Worm (Caenorhabditis elegans) whole organism, L3 larva: ENCODE data around the gene C05D11.8.

Experiments used
- R02D3.7 ChIP-seq: fragments of 150-350 bp; optimal IDR thresholded peaks from 2 replicates; lab custom pipeline; 2014; ENCODE audit warnings: missing biosample characterization, missing genetic modification characterization
- ZK546.5 ChIP-seq: sonication (generic microtip); optimal IDR thresholded peaks from 2 replicates; lab custom pipeline; 2017; ENCODE audit warnings: missing biosample characterization, missing genetic modification characterization
- aly-2 ChIP-seq: fragments of 150-350 bp; optimal IDR thresholded peaks from 2 replicates; lab custom pipeline; 2014; ENCODE audit warnings: missing biosample characterization, missing genetic modification characterization
- ama-1 ChIP-seq: fragments of 150-350 bp; optimal IDR thresholded peaks from 2 replicates; lab custom pipeline; 2018
- ceh-16 ChIP-seq: sonication (generic microtip); optimal IDR thresholded peaks from 2 replicates; lab custom pipeline; 2017; ENCODE audit warnings: missing biosample characterization, missing genetic modification characterization
- ceh-28 ChIP-seq: fragments of 150-350 bp; optimal IDR thresholded peaks from 2 replicates; lab custom pipeline; 2014; ENCODE audit warnings: missing biosample characterization, missing genetic modification reagents, missing genetic modification characterization
- ceh-82 ChIP-seq: fragments of 150-350 bp; optimal IDR thresholded peaks from 2 replicates; lab custom pipeline; 2014; ENCODE audit warnings: missing biosample characterization, missing genetic modification characterization
- ceh-9 ChIP-seq: sonication (generic microtip); optimal IDR thresholded peaks from 2 replicates; lab custom pipeline; 2018; ENCODE audit warnings: missing biosample characterization, missing genetic modification characterization
- daf-12 ChIP-seq: fragments of 150-350 bp; optimal IDR thresholded peaks from 2 replicates; lab custom pipeline; 2014; ENCODE audit warnings: missing biosample characterization, missing genetic modification reagents, missing genetic modification characterization
- egl-27 ChIP-seq: sonication (generic microtip); optimal IDR thresholded peaks from 4 replicates; lab custom pipeline; 2017; ENCODE audit warnings: missing biosample characterization, missing genetic modification reagents, missing genetic modification characterization
- egl-5 ChIP-seq: fragments of 150-350 bp; optimal IDR thresholded peaks from 2 replicates; lab custom pipeline; 2017; ENCODE audit warnings: missing biosample characterization, missing genetic modification reagents, missing genetic modification characterization, inconsistent platforms
- elt-1 ChIP-seq: fragments of 150-350 bp; optimal IDR thresholded peaks from 2 replicates; lab custom pipeline; 2014; ENCODE audit warnings: missing biosample characterization, missing genetic modification characterization
- elt-2 ChIP-seq: sonication (generic microtip); optimal IDR thresholded peaks from 2 replicates; lab custom pipeline; 2016; ENCODE audit warnings: missing genetic modification reagents, mild to moderate bottlenecking, missing genetic modification characterization, missing compliant biosample characterization
- elt-3 ChIP-seq, 3 experiments: fragments of 150-350 bp in 1 of 3; sonication (generic microtip) in 2 of 3; optimal IDR thresholded peaks; 2 replicates in 2 of 3; 4 replicates in 1 of 3; lab custom pipeline; 2014 to 2017; ENCODE audit warnings: missing biosample characterization in 3 of 3, missing genetic modification characterization in 3 of 3
- eor-1 ChIP-seq, 2 experiments: fragments of 150-350 bp; optimal IDR thresholded peaks; 2 replicates each; lab custom pipeline; 2014 to 2018; ENCODE audit warnings: missing biosample characterization in 2 of 2, missing genetic modification characterization in 2 of 2
- fkh-10 ChIP-seq: sonication (generic microtip); optimal IDR thresholded peaks from 2 replicates; lab custom pipeline; 2017; ENCODE audit warnings: missing biosample characterization, missing genetic modification reagents, missing genetic modification characterization
- fkh-2 ChIP-seq: fragments of 150-350 bp; optimal IDR thresholded peaks from 2 replicates; lab custom pipeline; 2014; ENCODE audit warnings: missing biosample characterization, missing genetic modification reagents, missing genetic modification characterization
- fos-1 ChIP-seq: fragments of 150-350 bp; optimal IDR thresholded peaks from 2 replicates; lab custom pipeline; 2014; ENCODE audit warnings: missing biosample characterization, missing genetic modification characterization
- hmg-11 ChIP-seq: sonication (generic microtip); optimal IDR thresholded peaks from 2 replicates; lab custom pipeline; 2016; ENCODE audit warnings: missing genetic modification characterization, missing compliant biosample characterization
- jun-1 ChIP-seq: fragments of 150-350 bp; optimal IDR thresholded peaks from 2 replicates; lab custom pipeline; 2014; ENCODE audit warnings: missing biosample characterization, missing genetic modification reagents, missing genetic modification characterization
- lin-15B ChIP-seq: fragments of 150-350 bp; optimal IDR thresholded peaks from 2 replicates; lab custom pipeline; 2014; ENCODE audit warnings: missing biosample characterization, missing genetic modification characterization
- lin-39 ChIP-seq: fragments of 150-350 bp; optimal IDR thresholded peaks from 2 replicates; lab custom pipeline; 2018; ENCODE audit warnings: missing biosample characterization, missing genetic modification reagents, missing genetic modification characterization
- lsy-12 ChIP-seq: sonication (generic microtip); optimal IDR thresholded peaks from 2 replicates; lab custom pipeline; 2016; ENCODE audit warnings: mild to moderate bottlenecking, missing genetic modification characterization, missing compliant biosample characterization
- mdl-1 ChIP-seq: fragments of 150-350 bp; optimal IDR thresholded peaks from 2 replicates; lab custom pipeline; 2014; ENCODE audit warnings: missing biosample characterization, missing genetic modification characterization
- mml-1 ChIP-seq: fragments of 150-350 bp; sonication (generic microtip); optimal IDR thresholded peaks from 3 replicates; lab custom pipeline; 2014; ENCODE audit warnings: missing biosample characterization, missing genetic modification characterization
- nfya-1 ChIP-seq: sonication (generic microtip); optimal IDR thresholded peaks from 2 replicates; lab custom pipeline; 2017; ENCODE audit warnings: missing genetic modification characterization, mild to moderate bottlenecking, missing compliant biosample characterization, antibody characterized with exemption, moderate library complexity; ENCODE audit not compliant: insufficient read depth
- nhr-11 ChIP-seq: fragments of 150-350 bp; optimal IDR thresholded peaks from 2 replicates; lab custom pipeline; 2014; ENCODE audit warnings: missing biosample characterization, missing genetic modification characterization
- nhr-12 ChIP-seq: fragments of 150-350 bp; optimal IDR thresholded peaks from 2 replicates; lab custom pipeline; 2014; ENCODE audit warnings: missing biosample characterization, missing genetic modification characterization
- nhr-23 ChIP-seq: fragments of 150-350 bp; optimal IDR thresholded peaks from 2 replicates; lab custom pipeline; 2014; ENCODE audit warnings: missing biosample characterization, missing genetic modification reagents, missing genetic modification characterization
- nhr-237 ChIP-seq: fragments of 150-350 bp; optimal IDR thresholded peaks from 2 replicates; lab custom pipeline; 2014; ENCODE audit warnings: missing biosample characterization, missing genetic modification characterization
- nhr-25 ChIP-seq: sonication (generic microtip); optimal IDR thresholded peaks from 2 replicates; lab custom pipeline; 2017; ENCODE audit warnings: missing biosample characterization, missing genetic modification characterization
- nhr-28 ChIP-seq: fragments of 150-350 bp; optimal IDR thresholded peaks from 2 replicates; lab custom pipeline; 2014; ENCODE audit warnings: missing biosample characterization, missing genetic modification characterization
- nhr-43 ChIP-seq: sonication (generic microtip); optimal IDR thresholded peaks from 2 replicates; lab custom pipeline; 2016; ENCODE audit warnings: mild to moderate bottlenecking, missing genetic modification characterization, missing compliant biosample characterization; ENCODE audit not compliant: poor library complexity, severe bottlenecking
- nhr-67 ChIP-seq: fragments of 150-350 bp; optimal IDR thresholded peaks from 2 replicates; lab custom pipeline; 2014; ENCODE audit warnings: missing biosample characterization, missing genetic modification characterization
- nhr-76 ChIP-seq: fragments of 150-350 bp; sonication (generic microtip); optimal IDR thresholded peaks from 5 replicates; lab custom pipeline; 2014; ENCODE audit warnings: missing biosample characterization, missing genetic modification characterization
- nhr-77 ChIP-seq: fragments of 150-350 bp; optimal IDR thresholded peaks from 2 replicates; lab custom pipeline; 2014; ENCODE audit warnings: missing biosample characterization, missing genetic modification characterization
- pha-4 ChIP-seq: fragments of 150-350 bp; optimal IDR thresholded peaks from 2 replicates; lab custom pipeline; 2014; ENCODE audit warnings: missing biosample characterization, missing genetic modification reagents, missing genetic modification characterization
- pqm-1 ChIP-seq: fragments of 150-350 bp; optimal IDR thresholded peaks from 2 replicates; lab custom pipeline; 2017; ENCODE audit warnings: missing biosample characterization, missing genetic modification characterization, inconsistent platforms
- sea-2 ChIP-seq: fragments of 150-350 bp; sonication (generic microtip); optimal IDR thresholded peaks from 4 replicates; lab custom pipeline; 2014; ENCODE audit warnings: missing biosample characterization, missing genetic modification reagents, missing genetic modification characterization
- skn-1 ChIP-seq: fragments of 150-350 bp; optimal IDR thresholded peaks from 2 replicates; lab custom pipeline; 2014; ENCODE audit warnings: missing biosample characterization, missing genetic modification characterization
- snpc-4 ChIP-seq: fragments of 150-350 bp; optimal IDR thresholded peaks from 2 replicates; lab custom pipeline; 2014; ENCODE audit warnings: missing biosample characterization, missing genetic modification characterization
- tbx-2 ChIP-seq: sonication (generic microtip); optimal IDR thresholded peaks from 2 replicates; lab custom pipeline; 2016; ENCODE audit warnings: mild to moderate bottlenecking, missing genetic modification characterization, missing compliant biosample characterization
- unc-39 ChIP-seq: sonication (generic microtip); optimal IDR thresholded peaks from 4 replicates; lab custom pipeline; 2017; ENCODE audit warnings: missing biosample characterization, missing genetic modification characterization
- unc-62 ChIP-seq: fragments of 150-350 bp; sonication (generic microtip); optimal IDR thresholded peaks from 4 replicates; lab custom pipeline; 2014; ENCODE audit warnings: missing biosample characterization, missing genetic modification reagents, missing genetic modification characterization
- zag-1 ChIP-seq: fragments of 150-350 bp; optimal IDR thresholded peaks from 2 replicates; lab custom pipeline; 2014; ENCODE audit warnings: missing biosample characterization, missing genetic modification characterization
- ztf-11 ChIP-seq: fragments of 150-350 bp; optimal IDR thresholded peaks from 2 replicates; lab custom pipeline; 2014; ENCODE audit warnings: missing biosample characterization, missing genetic modification characterization
- ztf-4 ChIP-seq: fragments of 150-350 bp; optimal IDR thresholded peaks from 2 replicates; lab custom pipeline; 2014; ENCODE audit warnings: missing biosample characterization, missing genetic modification characterization

The C05D11.8 gene

DNA sequence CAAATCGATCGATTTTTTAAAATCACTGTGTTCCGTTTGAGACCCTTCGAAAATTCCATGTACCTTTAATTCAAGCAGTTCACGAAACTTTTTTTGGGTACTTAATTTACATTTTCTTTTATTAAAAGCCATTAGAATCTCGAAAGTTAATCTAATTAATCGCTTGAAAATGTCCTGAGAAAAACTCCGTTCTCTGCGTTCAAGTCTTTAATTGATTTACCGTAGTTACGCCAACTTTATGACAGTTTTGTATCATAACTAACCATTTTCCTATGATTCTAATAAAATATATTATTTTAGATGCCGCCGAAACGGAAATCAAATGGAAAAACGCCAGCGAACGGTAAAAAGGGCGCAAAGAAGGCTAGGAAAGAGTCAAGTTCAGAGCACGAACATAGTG lies 27.1 kb upstream of the C05D11.8 start, which contains the start of gene jhdm-1:
Gene jhdm-1 (plus strand): TSS at position 301 of the 400 bp plus-strand sequence.
- TF ChIP-seq pqm-1 (no peak), ceh-9 (tag; lab: Kevin White, UChicago) (no peak)
- TF ChIP-seq, all 47 proteins: peak for 0

DNA sequence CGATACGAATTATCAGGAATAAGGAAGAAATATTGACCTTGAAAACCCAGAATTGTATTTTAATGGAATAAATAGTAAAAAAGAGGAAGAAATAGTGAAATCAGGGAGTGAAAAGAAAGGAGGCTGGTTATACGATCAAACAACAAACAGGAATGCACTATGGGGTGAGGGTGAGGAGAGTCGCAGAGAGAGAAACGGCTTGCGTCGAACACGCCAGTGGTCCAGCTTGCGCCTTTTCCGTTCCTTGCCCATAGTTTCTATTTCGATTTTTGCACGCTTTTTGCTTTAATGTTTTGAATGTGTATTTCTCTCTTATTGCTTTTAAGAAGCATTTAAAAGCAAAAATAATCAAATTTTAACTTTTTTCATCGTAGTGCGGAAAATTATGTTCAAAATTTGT lies 26.6 kb upstream of the C05D11.8 start:
- TF ChIP-seq eor-1 (tag; optimal IDR thresholded peaks at IDR 0.05; lab: Kevin White, UChicago), result no peak
- no peak for TF ChIP-seq elt-3 (tag; optimal IDR thresholded peaks at IDR 0.05; lab: Kevin White, UChicago)
- TF ChIP-seq nhr-67 (tag; lab: Kevin White, UChicago), result no peak
- TF ChIP-seq ceh-16 (tag; lab: Kevin White, UChicago), result no peak
- TF ChIP-seq tbx-2 (tag; lab: Kevin White, UChicago), result peak; percentile 20
- TF ChIP-seq nhr-11, result peak; percentile 29
- peak; percentile 84 for TF ChIP-seq pha-4 (tag; lab: Kevin White, UChicago)
- TF ChIP-seq lin-39, result peak; percentile 58
- peak; percentile 82 for TF ChIP-seq pqm-1
- no peak for TF ChIP-seq mml-1
- TF ChIP-seq nhr-28, result no peak
- no peak for TF ChIP-seq nhr-77 (tag; lab: Kevin White, UChicago)
- peak; percentile 0 for TF ChIP-seq ceh-82 (tag; lab: Kevin White, UChicago)
- TF ChIP-seq snpc-4 (tag; lab: Kevin White, UChicago), result peak; percentile 88
- peak; percentile 0 for TF ChIP-seq mdl-1 (tag; lab: Kevin White, UChicago)
- no peak for TF ChIP-seq unc-62 (GFP tag; lab: Kevin White, UChicago)
- TF ChIP-seq ceh-28 (tag; lab: Kevin White, UChicago), result peak; percentile 27
- TF ChIP-seq aly-2 (tag; lab: Kevin White, UChicago), result no peak
- TF ChIP-seq fkh-10, result no peak
- no peak for TF ChIP-seq ceh-9 (tag; lab: Kevin White, UChicago)
- TF ChIP-seq fos-1, result no peak
- TF ChIP-seq fkh-2 (tag; lab: Kevin White, UChicago), result no peak
- TF ChIP-seq skn-1 (tag; lab: Kevin White, UChicago), result no peak
- TF ChIP-seq elt-2 (tag; lab: Kevin White, UChicago), result peak; percentile 61
- TF ChIP-seq daf-12, result no peak
- TF ChIP-seq nfya-1 (tag; lab: Kevin White, UChicago), result peak; percentile 81
- no peak for TF ChIP-seq unc-39 (tag; lab: Kevin White, UChicago)
- TF ChIP-seq nhr-23, result peak; percentile 90
- TF ChIP-seq ama-1 (lab: Kevin White, UChicago), result peak; percentile 32
- TF ChIP-seq sea-2 (GFP tag; lab: Kevin White, UChicago), result no peak
- TF ChIP-seq nhr-43 (tag; lab: Kevin White, UChicago), result peak; percentile 73
- no peak for TF ChIP-seq zag-1 (tag; lab: Kevin White, UChicago)
- peak; percentile 60 for TF ChIP-seq egl-27 (tag; lab: Kevin White, UChicago)
- peak; percentile 69 for TF ChIP-seq lsy-12
- peak; percentile 64 for TF ChIP-seq R02D3.7
- TF ChIP-seq nhr-237 (tag; lab: Kevin White, UChicago), result no peak
- no peak for TF ChIP-seq ZK546.5 (tag; lab: Kevin White, UChicago)
- peak; percentile 8 for TF ChIP-seq egl-5 (tag; lab: Kevin White, UChicago)
- no peak for TF ChIP-seq nhr-76 (tag; lab: Kevin White, UChicago)
- no peak for TF ChIP-seq ztf-4 (tag; lab: Kevin White, UChicago)
- TF ChIP-seq nhr-25 (tag; lab: Kevin White, UChicago), result peak; percentile 87
- TF ChIP-seq hmg-11 (tag; lab: Kevin White, UChicago), result peak; percentile 94
- no peak for TF ChIP-seq nhr-12 (tag; lab: Kevin White, UChicago)
- no peak for TF ChIP-seq ztf-11
- peak; percentile 63 for TF ChIP-seq jun-1 (tag; lab: Kevin White, UChicago)
- peak; percentile 84 for TF ChIP-seq lin-15B
- TF ChIP-seq elt-1 (tag; lab: Kevin White, UChicago), result no peak
